Fruit fly (Drosophila melanogaster): Measurements from ENCODE around the gene MnM.

The MnM gene

DNA sequence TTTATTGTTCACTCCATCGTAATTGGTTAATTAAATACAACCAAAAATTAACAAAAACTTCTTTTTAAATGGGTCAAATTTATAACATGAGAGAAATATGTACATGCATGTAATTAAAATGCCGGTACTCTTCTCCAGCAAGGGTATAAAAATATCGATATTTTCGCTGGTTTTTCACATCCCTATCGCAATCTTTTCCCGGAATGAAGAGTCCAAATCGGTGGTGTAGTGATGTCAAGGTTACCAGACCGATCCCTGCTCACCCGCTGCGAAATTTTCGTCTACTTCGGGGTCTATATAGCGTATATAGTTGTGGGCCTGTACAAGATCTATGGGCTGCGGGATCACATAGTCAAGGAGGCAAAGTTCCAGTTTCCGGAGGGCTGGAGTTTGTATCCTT, 16.4 kb downstream of the MnM start, which contains the start of gene rasp:
Gene rasp, plus strand, starts transcription at position 213 of the 400 bp plus-strand sequence.
- TF ChIP-seq z (GFP tag; IDR thresholded peaks at IDR 0.05): no peak
- TF ChIP-seq CG9797 (GFP tag; optimal IDR thresholded peaks at IDR 0.05): no peak
- peak; percentile 65; the same call in 3 of the 4 replicates for TF ChIP-seq Dll (GFP tag; IDR thresholded peaks at IDR 0.05; ENCODE audit: partially characterized antibody)
- peak in 1 of 3 experiments; percentile 8 for TF ChIP-seq Stat92E (GFP tag; optimal IDR thresholded peaks at IDR 0.05)
- TF ChIP-seq hb (GFP tag; IDR thresholded peaks at IDR 0.05; ENCODE audit: partially characterized antibody): no peak
- no peak for TF ChIP-seq insv (GFP tag; optimal IDR thresholded peaks at IDR 0.05)
- no peak for TF ChIP-seq ttk (GFP tag; IDR thresholded peaks at IDR 0.05)
- no peak for TF ChIP-seq Gsc (GFP tag; IDR thresholded peaks at IDR 0.05)
- TF ChIP-seq CG33557 (GFP tag; optimal IDR thresholded peaks at IDR 0.05): no peak
- TF ChIP-seq pita (GFP tag; optimal IDR thresholded peaks at IDR 0.05): no peak
- no peak for TF ChIP-seq unpg (GFP tag; optimal IDR thresholded peaks at IDR 0.05)
- no peak for TF ChIP-seq CG9876 (GFP tag; optimal IDR thresholded peaks at IDR 0.05)
- TF ChIP-seq trem (tag; optimal IDR thresholded peaks at IDR 0.05): peak; percentile 11
- no peak for TF ChIP-seq bsh (GFP tag; optimal IDR thresholded peaks at IDR 0.05)
- peak; percentile 51 for TF ChIP-seq MBD-R2 (GFP tag; IDR thresholded peaks at IDR 0.05)
- TF ChIP-seq CG3838 (GFP tag; optimal IDR thresholded peaks at IDR 0.05): no peak
- TF ChIP-seq amos (GFP tag; IDR thresholded peaks at IDR 0.05; ENCODE audit: partially characterized antibody): peak; percentile 48
- no peak for TF ChIP-seq cad (GFP tag; optimal IDR thresholded peaks at IDR 0.05)
- no peak for TF ChIP-seq CG31365 (tag; optimal IDR thresholded peaks at IDR 0.05)
- TF ChIP-seq D19A (tag; optimal IDR thresholded peaks at IDR 0.05): no peak
- 0 out of 3 replicates have a peak, but pooled peaks have one; percentile 35 for TF ChIP-seq CG16813 (GFP tag; IDR thresholded peaks at IDR 0.05; ENCODE audit: partially characterized antibody)
- TF ChIP-seq tll (GFP tag; optimal IDR thresholded peaks at IDR 0.05): no peak
- no peak for TF ChIP-seq maf-S (GFP tag; optimal IDR thresholded peaks at IDR 0.05)
- TF ChIP-seq p53 (GFP tag; optimal IDR thresholded peaks at IDR 0.05): no peak
- no peak for TF ChIP-seq CG2889 (GFP tag; IDR thresholded peaks at IDR 0.05)
- TF ChIP-seq Scr (GFP tag; IDR thresholded peaks at IDR 0.05; ENCODE audit: partially characterized antibody): peak; percentile 63
- no peak for TF ChIP-seq Hr78 (GFP tag; optimal IDR thresholded peaks at IDR 0.05)
- no peak for TF ChIP-seq CG18599 (GFP tag; optimal IDR thresholded peaks at IDR 0.05)
- peak; percentile 27 for TF ChIP-seq pzg (GFP tag; optimal IDR thresholded peaks at IDR 0.05)
- TF ChIP-seq hbn (GFP tag; IDR thresholded peaks at IDR 0.05; ENCODE audit: partially characterized antibody): peak; percentile 55
- no peak for TF ChIP-seq NC2β (GFP tag; optimal IDR thresholded peaks at IDR 0.05)
- TF ChIP-seq stwl (tag; optimal IDR thresholded peaks at IDR 0.05): peak; percentile 33
- no peak for TF ChIP-seq cato (GFP tag; optimal IDR thresholded peaks at IDR 0.05; ENCODE audit: borderline replicate concordance)
- TF ChIP-seq CG17186 (GFP tag; optimal IDR thresholded peaks at IDR 0.05): no peak
- TF ChIP-seq CG15479 (GFP tag; optimal IDR thresholded peaks at IDR 0.05): no peak
- no peak for TF ChIP-seq pum (GFP tag; optimal IDR thresholded peaks at IDR 0.05)
- TF ChIP-seq Fer3 (tag; optimal IDR thresholded peaks at IDR 0.05): no peak
- no peak for TF ChIP-seq CG1792 (GFP tag; optimal IDR thresholded peaks at IDR 0.05)
- TF ChIP-seq trh (GFP tag; optimal IDR thresholded peaks at IDR 0.05): no peak
- TF ChIP-seq Dref (GFP tag; IDR thresholded peaks at IDR 0.05): peak; percentile 56
- no peak for TF ChIP-seq Lim3 (GFP tag; IDR thresholded peaks at IDR 0.05)
- TF ChIP-seq CG7963 (GFP tag; IDR thresholded peaks at IDR 0.05; ENCODE audit: partially characterized antibody): no peak
- TF ChIP-seq CG14014 (GFP tag; IDR thresholded peaks at IDR 0.05): no peak
- peak; percentile 45 for TF ChIP-seq unc-4 (GFP tag; IDR thresholded peaks at IDR 0.05; ENCODE audit: partially characterized antibody)
- TF ChIP-seq MTF-1 (GFP tag; optimal IDR thresholded peaks at IDR 0.05; ENCODE audit: borderline replicate concordance): no peak
- TF ChIP-seq pfk (GFP tag; optimal IDR thresholded peaks at IDR 0.05): no peak
- TF ChIP-seq usp (GFP tag; optimal IDR thresholded peaks at IDR 0.05): no peak
- no peak for TF ChIP-seq Atf-2 (GFP tag; optimal IDR thresholded peaks at IDR 0.05)
- TF ChIP-seq Rfx (GFP tag; IDR thresholded peaks at IDR 0.05): no peak
